Fruit fly (Drosophila melanogaster) whole organism, embryonic: ENCODE results near the gene CG17107.

Source experiments
- C15 ChIP-seq: fragments of 200-800 bp; sonication (Bioruptor generic); IDR thresholded peaks from 3 replicates; pipeline ENCODE4 v1.3.6; 2022; ENCODE audit warnings: missing biosample characterization, missing genetic modification characterization
- CG13894 ChIP-seq: fragments of 200-800 bp; sonication (Bioruptor generic); optimal IDR thresholded peaks from 3 replicates; lab custom pipeline; 2018; ENCODE audit warnings: missing biosample characterization, mild to moderate bottlenecking, missing genetic modification characterization, moderate library complexity
- CG32532 ChIP-seq: fragments of 200-800 bp; sonication (Bioruptor generic); IDR thresholded peaks from 2 replicates; pipeline ENCODE4 v1.3.6; 2022; ENCODE audit warnings: missing biosample characterization, missing genetic modification characterization
- Dip3 ChIP-seq: fragments of 200-800 bp; sonication (Bioruptor generic); optimal IDR thresholded peaks from 3 replicates; lab custom pipeline; 2016; ENCODE audit warnings: missing biosample characterization, missing genetic modification characterization
- Doc3 ChIP-seq: fragments of 200-800 bp; sonication (Bioruptor generic); IDR thresholded peaks from 3 replicates; pipeline ENCODE4 v1.3.6; 2022; ENCODE audit warnings: missing biosample characterization, missing genetic modification characterization; ENCODE audit not compliant: partially characterized antibody
- MESR4 ChIP-seq: fragments of 200-800 bp; sonication (Bioruptor generic); optimal IDR thresholded peaks from 2 replicates; lab custom pipeline; 2018; ENCODE audit warnings: missing biosample characterization, mild to moderate bottlenecking, missing genetic modification characterization, moderate library complexity
- Nf-YA ChIP-seq: fragments of 200-800 bp; sonication (Bioruptor generic); IDR thresholded peaks from 2 replicates; pipeline ENCODE4 v1.3.6; 2022; ENCODE audit warnings: missing biosample characterization, missing genetic modification characterization
- gem ChIP-seq: fragments of 200-800 bp; sonication (Bioruptor generic); optimal IDR thresholded peaks from 2 replicates; lab custom pipeline; 2019; ENCODE audit warnings: missing biosample characterization, mild to moderate bottlenecking, missing genetic modification characterization, moderate library complexity
- knrl ChIP-seq: fragments of 200-800 bp; sonication (Bioruptor generic); IDR thresholded peaks from 3 replicates; pipeline ENCODE4 v1.3.6; 2022; ENCODE audit warnings: missing biosample characterization, missing genetic modification characterization; ENCODE audit not compliant: partially characterized antibody
- odd ChIP-seq: fragments of 200-800 bp; sonication (Bioruptor generic); optimal IDR thresholded peaks from 2 replicates; lab custom pipeline; 2017; ENCODE audit warnings: missing biosample characterization, mild to moderate bottlenecking, missing genetic modification characterization
- ro ChIP-seq: fragments of 200-800 bp; sonication (Bioruptor generic); IDR thresholded peaks from 2 replicates; pipeline ENCODE4 v1.3.6; 2022; ENCODE audit warnings: missing biosample characterization, missing genetic modification characterization
- sd ChIP-seq: fragments of 200-800 bp; sonication (Bioruptor generic); optimal IDR thresholded peaks from 3 replicates; lab custom pipeline; 2018; ENCODE audit warnings: missing biosample characterization, mild to moderate bottlenecking, missing genetic modification characterization, moderate library complexity
- tio ChIP-seq: fragments of 200-800 bp; sonication (Bioruptor generic); optimal IDR thresholded peaks from 2 replicates; lab custom pipeline; 2017; ENCODE audit warnings: missing biosample characterization, missing genetic modification characterization, inconsistent platforms

DNA sequence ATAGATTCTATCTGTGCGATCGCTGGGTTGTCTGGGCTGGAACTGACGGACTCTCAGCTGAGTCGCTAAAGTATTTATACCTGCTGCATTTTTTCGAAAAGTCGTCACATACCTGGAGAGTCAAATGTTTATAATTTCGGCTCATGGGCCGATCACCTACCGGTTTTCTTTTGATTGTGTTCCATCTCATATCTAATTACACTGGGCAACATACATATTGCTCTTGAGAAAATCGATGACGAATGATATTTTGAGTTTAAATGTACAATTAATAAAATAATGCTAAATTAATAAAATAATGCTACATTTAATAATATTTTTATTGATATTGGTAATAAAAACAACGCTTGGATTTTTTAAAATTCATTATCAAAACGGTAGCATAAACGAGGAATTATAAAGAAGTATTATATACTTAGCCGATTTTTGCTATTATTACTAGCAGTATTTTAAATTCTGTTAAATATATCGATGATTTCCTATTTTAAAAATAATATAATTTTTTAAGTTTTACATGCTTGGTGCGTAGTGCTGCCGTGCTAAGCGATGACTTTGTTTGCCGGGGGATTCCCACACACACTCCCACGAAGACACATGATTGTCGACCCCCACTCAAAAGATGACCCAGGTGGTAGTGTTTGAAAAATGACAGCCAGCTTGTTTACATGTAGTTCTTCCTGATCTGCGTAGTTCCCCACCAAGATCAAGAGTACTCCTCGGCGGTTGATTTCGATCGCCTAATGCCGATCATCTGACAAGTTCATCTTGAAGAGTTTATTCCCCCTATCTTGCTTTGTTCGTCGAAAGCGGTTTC, 7.7 kb downstream of the CG17107 start, which contains the start of gene CG7294:
- no peak for TF ChIP-seq tio (GFP tag; lab: Kevin White, UChicago)
- no peak for TF ChIP-seq Doc3 (GFP tag; lab: Robert Waterston, UW)
- no peak for TF ChIP-seq knrl
- TF ChIP-seq CG32532 (GFP tag; lab: Robert Waterston, UW): no peak
- TF ChIP-seq MESR4 (GFP tag; lab: Kevin White, UChicago): no peak
- TF ChIP-seq CG13894 (tag; lab: Kevin White, UChicago): peak; percentile 38
- no peak for TF ChIP-seq odd (GFP tag; lab: Kevin White, UChicago)
- peak; percentile 67 for TF ChIP-seq gem (tag; lab: Kevin White, UChicago)
- TF ChIP-seq ro: no peak
- TF ChIP-seq Nf-YA: no peak
- no peak for TF ChIP-seq C15 (GFP tag; lab: Robert Waterston, UW)
- peak; percentile 84 for TF ChIP-seq sd
- TF ChIP-seq Dip3: no peak
